Fruit fly (Drosophila melanogaster) whole organism, embryonic: ENCODE results near the gene CG43094.

Experiments
- Adf1 ChIP-seq: fragments of 200-800 bp; sonication (Bioruptor generic); IDR thresholded peaks from 2 replicates; pipeline ENCODE4 v1.3.6; 2022; ENCODE audit warnings: missing biosample characterization, missing genetic modification characterization
- Awh ChIP-seq: fragments of 200-800 bp; sonication (Bioruptor generic); IDR thresholded peaks from 2 replicates; pipeline ENCODE4, ENCODE4 v1.3.6; 2022; ENCODE audit warnings: missing biosample characterization, missing genetic modification characterization
- CG1024 ChIP-seq: fragments of 200-800 bp; sonication (Bioruptor generic); IDR thresholded peaks from 2 replicates; pipeline ENCODE4 v1.3.6; 2022; ENCODE audit warnings: missing biosample characterization, missing genetic modification characterization
- CG10431 ChIP-seq: fragments of 200-800 bp; sonication (Bioruptor generic); optimal IDR thresholded peaks from 3 replicates; lab custom pipeline; 2018; ENCODE audit warnings: missing biosample characterization, mild to moderate bottlenecking, missing genetic modification characterization
- CG10462 ChIP-seq: fragments of 200-800 bp; sonication (Bioruptor generic); optimal IDR thresholded peaks from 2 replicates; lab custom pipeline; 2016; ENCODE audit warnings: missing biosample characterization, missing genetic modification characterization
- CG11560 ChIP-seq: fragments of 200-800 bp; sonication (Bioruptor generic); IDR thresholded peaks from 3 replicates; pipeline ENCODE4 v1.3.6; 2022; ENCODE audit warnings: missing biosample characterization, missing genetic modification characterization
- CG14014 ChIP-seq: fragments of 200-800 bp; sonication (Bioruptor generic); IDR thresholded peaks from 2 replicates; pipeline ENCODE4 v1.3.6; 2022; ENCODE audit warnings: missing biosample characterization, missing genetic modification characterization
- CG17186 ChIP-seq: fragments of 200-800 bp; sonication (Bioruptor generic); optimal IDR thresholded peaks from 3 replicates; lab custom pipeline; 2017; ENCODE audit warnings: missing biosample characterization, missing genetic modification reagents, missing genetic modification characterization
- CG2199 ChIP-seq: fragments of 200-800 bp; sonication (Bioruptor generic); IDR thresholded peaks from 3 replicates; pipeline ENCODE4 v1.3.6; 2022; ENCODE audit warnings: missing biosample characterization, missing genetic modification characterization
- CG30403 ChIP-seq: fragments of 200-800 bp; sonication (Bioruptor generic); optimal IDR thresholded peaks from 3 replicates; lab custom pipeline; 2016; ENCODE audit warnings: missing biosample characterization, missing genetic modification characterization
- CG3281 ChIP-seq: fragments of 200-800 bp; sonication (Bioruptor generic); optimal IDR thresholded peaks from 3 replicates; lab custom pipeline; 2017; ENCODE audit warnings: missing biosample characterization, mild to moderate bottlenecking, missing genetic modification characterization
- CG34422 ChIP-seq: fragments of 200-800 bp; sonication (Bioruptor generic); IDR thresholded peaks from 3 replicates; pipeline ENCODE4 v1.3.6; 2022; ENCODE audit warnings: missing biosample characterization, missing genetic modification characterization
- CG5180 ChIP-seq: fragments of 200-800 bp; sonication (Bioruptor generic); optimal IDR thresholded peaks from 3 replicates; lab custom pipeline; 2017; ENCODE audit warnings: missing biosample characterization, missing genetic modification characterization, mild to moderate bottlenecking, moderate library complexity, missing genetic modification reagents
- CG6791 ChIP-seq: fragments of 200-800 bp; sonication (Bioruptor generic); IDR thresholded peaks from 3 replicates; pipeline ENCODE4 v1.3.6; 2022; ENCODE audit warnings: missing biosample characterization, missing genetic modification characterization; ENCODE audit not compliant: partially characterized antibody
- CG7357 ChIP-seq: fragments of 200-800 bp; sonication (Bioruptor generic); IDR thresholded peaks from 3 replicates; pipeline ENCODE4 v1.3.6; 2022; ENCODE audit warnings: missing biosample characterization, missing genetic modification characterization
- CG7963 ChIP-seq: fragments of 200-800 bp; sonication (Bioruptor generic); IDR thresholded peaks from 3 replicates; pipeline ENCODE4 v1.3.6; 2022; ENCODE audit warnings: missing biosample characterization, missing genetic modification characterization; ENCODE audit not compliant: partially characterized antibody
- CG8281 ChIP-seq: fragments of 200-800 bp; sonication (Bioruptor generic); optimal IDR thresholded peaks from 2 replicates; lab custom pipeline; 2018; ENCODE audit warnings: missing biosample characterization, mild to moderate bottlenecking, missing genetic modification characterization, moderate library complexity
- Dbx ChIP-seq: fragments of 200-800 bp; sonication (Bioruptor generic); IDR thresholded peaks from 3 replicates; pipeline ENCODE4 v1.3.6; 2022; ENCODE audit warnings: missing biosample characterization, missing genetic modification characterization
- Deaf1 ChIP-seq: fragments of 200-800 bp; optimal IDR thresholded peaks from 3 replicates; lab custom pipeline; 2019; ENCODE audit warnings: missing biosample characterization, mild to moderate bottlenecking, missing genetic modification characterization, moderate library complexity
- Eip74EF ChIP-seq, 2 experiments: fragments of 200-800 bp in 1 of 2; fragments of >200 bp in 1 of 2; sonication (Bioruptor generic) in 1 of 2; optimal IDR thresholded peaks; 2 replicates each; lab custom pipeline; 2017 to 2019; ENCODE audit warnings: missing biosample characterization in 2 of 2, missing genetic modification characterization in 2 of 2, mild to moderate bottlenecking in 1 of 2, moderate library complexity in 1 of 2
- Ets65A ChIP-seq: fragments of 200-800 bp; sonication (Bioruptor generic); peaks from one replicate; lab custom pipeline; 2016; ENCODE audit warnings: missing biosample characterization, missing genetic modification characterization
- HLH3B ChIP-seq: fragments of 200-800 bp; sonication (Bioruptor generic); IDR thresholded peaks from 2 replicates; pipeline ENCODE4 v1.3.6; 2022; ENCODE audit warnings: missing biosample characterization, missing genetic modification characterization
- HLH4C ChIP-seq: fragments of 200-800 bp; sonication (Bioruptor generic); IDR thresholded peaks from 3 replicates; pipeline ENCODE4 v1.3.6; 2022; ENCODE audit warnings: missing biosample characterization, missing genetic modification characterization; ENCODE audit not compliant: partially characterized antibody
- Med ChIP-seq: fragments of 200-800 bp; sonication (Bioruptor generic); peaks from one replicate; lab custom pipeline; 2016; ENCODE audit warnings: missing biosample characterization, missing genetic modification characterization, mild to moderate bottlenecking, inconsistent platforms, moderate library complexity
- Scr ChIP-seq: fragments of 200-800 bp; sonication (Bioruptor generic); IDR thresholded peaks from 2 replicates; pipeline ENCODE4 v1.3.6; 2022; ENCODE audit warnings: missing biosample characterization, missing genetic modification characterization; ENCODE audit not compliant: partially characterized antibody
- Sry-δ ChIP-seq: fragments of 200-800 bp; sonication (Bioruptor generic); optimal IDR thresholded peaks from 2 replicates; lab custom pipeline; 2016; ENCODE audit warnings: missing biosample characterization, missing genetic modification characterization
- amos ChIP-seq: fragments of 200-800 bp; sonication (Bioruptor generic); IDR thresholded peaks from 2 replicates; pipeline ENCODE4 v1.3.6; 2022; ENCODE audit warnings: missing biosample characterization, missing genetic modification characterization; ENCODE audit not compliant: partially characterized antibody
- ato ChIP-seq: fragments of 200-800 bp; sonication (Bioruptor generic); IDR thresholded peaks from 2 replicates; pipeline ENCODE4 v1.3.6; 2022; ENCODE audit warnings: missing biosample characterization, missing genetic modification characterization; ENCODE audit not compliant: partially characterized antibody
- bowl ChIP-seq: fragments of 200-800 bp; sonication (Bioruptor generic); IDR thresholded peaks from 2 replicates; pipeline ENCODE4 v1.3.6; 2022; ENCODE audit warnings: missing biosample characterization, missing genetic modification characterization
- cas ChIP-seq: fragments of 200-800 bp; sonication (Bioruptor generic); IDR thresholded peaks from 2 replicates; pipeline ENCODE4 v1.3.6; 2022; ENCODE audit warnings: missing biosample characterization, missing genetic modification characterization
- cg ChIP-seq: fragments of 200-800 bp; sonication (Bioruptor generic); optimal IDR thresholded peaks from 3 replicates; lab custom pipeline; 2019; ENCODE audit warnings: missing biosample characterization, mild to moderate bottlenecking, missing genetic modification characterization, moderate library complexity
- chinmo ChIP-seq: fragments of 200-800 bp; sonication (Bioruptor generic); IDR thresholded peaks from 4 replicates; pipeline ENCODE4 v1.3.6; 2022; ENCODE audit warnings: missing biosample characterization, missing genetic modification characterization; ENCODE audit not compliant: partially characterized antibody
- danr ChIP-seq: fragments of 200-800 bp; sonication (Bioruptor generic); IDR thresholded peaks from 2 replicates; pipeline ENCODE4 v1.3.6; 2022; ENCODE audit warnings: missing biosample characterization, missing genetic modification characterization
- dm ChIP-seq: fragments of 200-800 bp; sonication (Bioruptor generic); optimal IDR thresholded peaks from 3 replicates; lab custom pipeline; 2016; ENCODE audit warnings: missing biosample characterization, missing genetic modification characterization
- fru ChIP-seq: fragments of >200 bp; optimal IDR thresholded peaks from 2 replicates; lab custom pipeline; 2017
- her ChIP-seq: fragments of 200-800 bp; sonication (Bioruptor generic); optimal IDR thresholded peaks from 2 replicates; lab custom pipeline; 2016; ENCODE audit warnings: missing biosample characterization, missing genetic modification characterization
- ind ChIP-seq: fragments of 200-800 bp; sonication (Bioruptor generic); optimal IDR thresholded peaks from 3 replicates; lab custom pipeline; 2016; ENCODE audit warnings: missing biosample characterization, missing genetic modification characterization
- jing ChIP-seq: fragments of 200-800 bp; sonication (Bioruptor generic); optimal IDR thresholded peaks from 2 replicates; lab custom pipeline; 2018; ENCODE audit warnings: missing biosample characterization, mild to moderate bottlenecking, missing genetic modification characterization
- mam ChIP-seq: fragments of 200-800 bp; sonication (Bioruptor generic); optimal IDR thresholded peaks from 3 replicates; lab custom pipeline; 2016; ENCODE audit warnings: missing biosample characterization, missing genetic modification characterization
- nerfin-2 ChIP-seq: fragments of 200-800 bp; sonication (Bioruptor generic); IDR thresholded peaks from 2 replicates; pipeline ENCODE4 v1.3.6; 2022; ENCODE audit warnings: missing biosample characterization, missing genetic modification characterization; ENCODE audit not compliant: partially characterized antibody
- onecut ChIP-seq: fragments of 200-800 bp; sonication (Bioruptor generic); IDR thresholded peaks from 2 replicates; pipeline ENCODE4 v1.3.6; 2022; ENCODE audit warnings: missing biosample characterization, missing genetic modification characterization
- pzg ChIP-seq: fragments of 200-800 bp; sonication (Bioruptor generic); optimal IDR thresholded peaks from 3 replicates; lab custom pipeline; 2018; ENCODE audit warnings: missing biosample characterization, mild to moderate bottlenecking, missing genetic modification characterization, moderate library complexity
- row ChIP-seq: fragments of 200-800 bp; sonication (Bioruptor generic); IDR thresholded peaks from 3 replicates; pipeline ENCODE4 v1.3.6; 2022; ENCODE audit warnings: missing biosample characterization, missing genetic modification characterization
- run ChIP-seq: fragments of 200-800 bp; sonication (Bioruptor generic); optimal IDR thresholded peaks from 3 replicates; lab custom pipeline; 2018; ENCODE audit warnings: missing biosample characterization, mild to moderate bottlenecking, missing genetic modification characterization
- sd ChIP-seq: fragments of 200-800 bp; sonication (Bioruptor generic); optimal IDR thresholded peaks from 3 replicates; lab custom pipeline; 2018; ENCODE audit warnings: missing biosample characterization, mild to moderate bottlenecking, missing genetic modification characterization, moderate library complexity
- tna ChIP-seq: fragments of 200-800 bp; sonication (Bioruptor generic); IDR thresholded peaks from 2 replicates; pipeline ENCODE4 v1.3.6; 2022; ENCODE audit warnings: missing biosample characterization, missing genetic modification characterization; ENCODE audit not compliant: partially characterized antibody
- unpg ChIP-seq: fragments of 200-800 bp; sonication (Bioruptor generic); optimal IDR thresholded peaks from 3 replicates; lab custom pipeline; 2018; ENCODE audit warnings: missing biosample characterization, mild to moderate bottlenecking, missing genetic modification characterization, moderate library complexity
- zfh2 ChIP-seq: fragments of 200-800 bp; sonication (Bioruptor generic); optimal IDR thresholded peaks from 2 replicates; lab custom pipeline; 2016; ENCODE audit warnings: missing biosample characterization, missing genetic modification characterization

CG43094 gene

dm6 chr3R:22726771-22727455 is 43.9 kb downstream of the CG43094 start, which contains the start of gene CG45049 (continued):
- TF ChIP-seq HLH4C (GFP tag; lab: Robert Waterston, UW), result peak; percentile 87
- TF ChIP-seq Eip74EF (GFP tag; optimal IDR thresholded peaks at IDR 0.05; lab: Kevin White, UChicago), result no peak
- peak; percentile 10 for TF ChIP-seq zfh2 (GFP tag; lab: Kevin White, UChicago)
- no peak for TF ChIP-seq CG14014 (GFP tag; lab: Robert Waterston, UW)
- peak; percentile 80 for TF ChIP-seq cg (GFP tag; lab: Kevin White, UChicago)
- no peak for TF ChIP-seq CG34422 (GFP tag; lab: Robert Waterston, UW)
- peak; percentile 18 for TF ChIP-seq CG30403 (GFP tag; lab: Kevin White, UChicago)
- no peak for TF ChIP-seq onecut
- peak; percentile 91 for TF ChIP-seq tna (GFP tag; lab: Robert Waterston, UW)
- TF ChIP-seq HLH3B (GFP tag; lab: Robert Waterston, UW), result no peak
- no peak for TF ChIP-seq dm (GFP tag; lab: Kevin White, UChicago)
- no peak for TF ChIP-seq cas
- peak; percentile 57 for TF ChIP-seq Med (GFP tag; lab: Kevin White, UChicago)
- TF ChIP-seq sd (tag; lab: Kevin White, UChicago), result no peak
- TF ChIP-seq Sry-δ (GFP tag; lab: Kevin White, UChicago), result peak; percentile 89
- TF ChIP-seq unpg (GFP tag; lab: Kevin White, UChicago), result no peak
- TF ChIP-seq ato (GFP tag; lab: Robert Waterston, UW), result peak; percentile 92
- TF ChIP-seq Scr, result peak; percentile 92
- TF ChIP-seq pzg (GFP tag; lab: Kevin White, UChicago), result peak; percentile 40
- peak; percentile 27 for TF ChIP-seq CG3281
- no peak for TF ChIP-seq CG11560 (tag; lab: Robert Waterston, UW)
- no peak for TF ChIP-seq Dbx
- TF ChIP-seq run (tag; lab: Kevin White, UChicago), result no peak
- peak; percentile 54; the same call in 1 of the 4 replicates for TF ChIP-seq chinmo (GFP tag; lab: Robert Waterston, UW)
- no peak for TF ChIP-seq danr (GFP tag; lab: Robert Waterston, UW)
- peak; percentile 87 for TF ChIP-seq nerfin-2 (GFP tag; lab: Robert Waterston, UW)
- no peak for TF ChIP-seq jing (GFP tag; lab: Kevin White, UChicago)
- peak; percentile 66 for TF ChIP-seq row (GFP tag; lab: Robert Waterston, UW)
- TF ChIP-seq mam, result peak; percentile 25
- peak; percentile 95 for TF ChIP-seq CG6791 (GFP tag; lab: Robert Waterston, UW)
- peak; percentile 35 for TF ChIP-seq Ets65A (GFP tag; lab: Kevin White, UChicago)
- TF ChIP-seq CG2199 (GFP tag; lab: Robert Waterston, UW), result 0 out of 3 replicates have a peak, but pooled peaks have one; percentile 10

dm6 chr3R:22726031-22726770 is 44.6 kb downstream of the CG43094 start, which contains the start of gene RNF220:
TSS of gene RNF220 (minus strand) at chr3R:22726414.
- TF ChIP-seq bowl (no peak), Adf1 (GFP tag; lab: Robert Waterston, UW) (no peak), ind (GFP tag; lab: Kevin White, UChicago) (no peak), Sry-δ (GFP tag; lab: Kevin White, UChicago) (no peak), CG7357 (GFP tag; lab: Robert Waterston, UW) (no peak), Deaf1 (tag; lab: Kevin White, UChicago) (no peak), fru (lab: Kevin White, UChicago) (no peak), her (GFP tag; lab: Kevin White, UChicago) (no peak), CG10431 (GFP tag; lab: Kevin White, UChicago) (no peak), danr (GFP tag; lab: Robert Waterston, UW) (no peak), Dbx (peak; percentile 20; the same call in 1 of the 3 replicates), Ets65A (GFP tag; lab: Kevin White, UChicago) (peak; percentile 67), CG5180 (GFP tag; lab: Kevin White, UChicago) (no peak), CG10462 (no peak), CG7963 (GFP tag; lab: Robert Waterston, UW) (peak; percentile 61; the same call in 2 of the 3 replicates), CG8281 (tag; lab: Kevin White, UChicago) (no peak), CG17186 (GFP tag; lab: Kevin White, UChicago) (no peak), Awh (GFP tag; lab: Robert Waterston, UW) (no peak), amos (GFP tag; lab: Robert Waterston, UW) (peak; percentile 82), CG1024 (GFP tag; lab: Robert Waterston, UW) (no peak)
